Worm (Caenorhabditis elegans): Measurements from ENCODE around the gene cdc-48.2.
A peak's percentile ranks its signal among the peaks of the same experiment; 100 is the strongest.

cdc-48.2 gene

ce11 chrII:8106921-8107695 is 31.2 kb upstream of the cdc-48.2 start, which contains the start of the genes chst-1 and C41C4.9 (continued):
- no peak for TF ChIP-seq mml-1 (tag; optimal IDR thresholded peaks at IDR 0.05)
- TF ChIP-seq elt-3 (tag; optimal IDR thresholded peaks at IDR 0.05) = peak in 1 of 3 experiments; percentile 79
- TF ChIP-seq pqm-1 (tag; optimal IDR thresholded peaks at IDR 0.05) = no peak
- TF ChIP-seq nhr-67 (tag; optimal IDR thresholded peaks at IDR 0.05) = no peak

ce11 chrII:8112063-8112462 is 26.2 kb upstream of the cdc-48.2 start, which contains the start of gene lron-4:
TSS of gene lron-4 (minus strand) at chrII:8112163.
- TF ChIP-seq lin-39 (tag; optimal IDR thresholded peaks at IDR 0.05) (no peak), nfya-1 (tag; optimal IDR thresholded peaks at IDR 0.05; ENCODE audit: insufficient read depth) (no peak), sea-2 (GFP tag; optimal IDR thresholded peaks at IDR 0.05) (no peak), nhr-67 (tag; optimal IDR thresholded peaks at IDR 0.05) (no peak), lin-15B (tag; optimal IDR thresholded peaks at IDR 0.05) (no peak), nhr-77 (tag; optimal IDR thresholded peaks at IDR 0.05) (no peak), eor-1 (tag; optimal IDR thresholded peaks at IDR 0.05) (no peak), egl-5 (tag; optimal IDR thresholded peaks at IDR 0.05) (no peak), elt-2 (tag; optimal IDR thresholded peaks at IDR 0.05) (no peak), ama-1 (optimal IDR thresholded peaks at IDR 0.05) (no peak), nhr-25 (tag; optimal IDR thresholded peaks at IDR 0.05) (no peak), fos-1 (tag; optimal IDR thresholded peaks at IDR 0.05) (no peak)

ce11 chrII:8116159-8116558 is 22.1 kb upstream of the cdc-48.2 start, which contains the start of gene unc-105:
TSS of gene unc-105 (plus strand) at chrII:8116459.
- TF ChIP-seq elt-2 (tag; optimal IDR thresholded peaks at IDR 0.05) (no peak), nhr-237 (tag; optimal IDR thresholded peaks at IDR 0.05) (no peak), ama-1 (optimal IDR thresholded peaks at IDR 0.05) (no peak), mdl-1 (tag; optimal IDR thresholded peaks at IDR 0.05) (no peak), fkh-10 (GFP tag; optimal IDR thresholded peaks at IDR 0.05) (no peak), unc-39 (tag; optimal IDR thresholded peaks at IDR 0.05) (no peak), nhr-43 (tag; optimal IDR thresholded peaks at IDR 0.05; ENCODE audit: poor library complexity, severe bottlenecking) (no peak), fos-1 (tag; optimal IDR thresholded peaks at IDR 0.05) (no peak), unc-62 (GFP tag; optimal IDR thresholded peaks at IDR 0.05) (no peak), nhr-12 (tag; optimal IDR thresholded peaks at IDR 0.05) (no peak), nhr-67 (tag; optimal IDR thresholded peaks at IDR 0.05) (no peak), tbx-2 (tag; optimal IDR thresholded peaks at IDR 0.05) (no peak), aly-2 (tag; optimal IDR thresholded peaks at IDR 0.05) (no peak), nhr-28 (tag; optimal IDR thresholded peaks at IDR 0.05) (no peak), pha-4 (tag; optimal IDR thresholded peaks at IDR 0.05) (no peak)

ce11 chrII:8117426-8117825 is 20.9 kb upstream of the cdc-48.2 start:
- TF ChIP-seq nfya-1 (tag; optimal IDR thresholded peaks at IDR 0.05; ENCODE audit: insufficient read depth) (peak; percentile 74), ztf-4 (tag; optimal IDR thresholded peaks at IDR 0.05) (no peak)

- TF ChIP-seq nhr-23 (tag; optimal IDR thresholded peaks at IDR 0.05) (peak; percentile 59), fkh-10 (GFP tag; optimal IDR thresholded peaks at IDR 0.05) (no peak), egl-5 (tag; optimal IDR thresholded peaks at IDR 0.05) (peak; percentile 8), lin-39 (tag; optimal IDR thresholded peaks at IDR 0.05) (peak; percentile 21), lin-15B (tag; optimal IDR thresholded peaks at IDR 0.05) (peak; percentile 71), pqm-1 (tag; optimal IDR thresholded peaks at IDR 0.05) (peak; percentile 31), lsy-12 (tag; optimal IDR thresholded peaks at IDR 0.05) (peak; percentile 1), skn-1 (tag; optimal IDR thresholded peaks at IDR 0.05) (peak; percentile 42), nhr-77 (tag; optimal IDR thresholded peaks at IDR 0.05) (no peak), snpc-4 (tag; optimal IDR thresholded peaks at IDR 0.05) (peak; percentile 60), hmg-11 (tag; optimal IDR thresholded peaks at IDR 0.05) (peak; percentile 68), pha-4 (tag; optimal IDR thresholded peaks at IDR 0.05) (peak; percentile 93), elt-2 (tag; optimal IDR thresholded peaks at IDR 0.05) (peak; percentile 48), jun-1 (tag; optimal IDR thresholded peaks at IDR 0.05) (no peak), nhr-25 (tag; optimal IDR thresholded peaks at IDR 0.05) (peak; percentile 29), nfya-1 (tag; optimal IDR thresholded peaks at IDR 0.05; ENCODE audit: insufficient read depth) (peak; percentile 96), fos-1 (tag; optimal IDR thresholded peaks at IDR 0.05) (no peak), ama-1 (optimal IDR thresholded peaks at IDR 0.05) (peak; percentile 54), nhr-43 (tag; optimal IDR thresholded peaks at IDR 0.05; ENCODE audit: poor library complexity, severe bottlenecking) (peak; percentile 46)
These were observed 13.4 kb upstream of the cdc-48.2 start, which contains the start of gene ire-1 for ce11 chrII:8124867-8125266. TSS of gene ire-1 (minus strand) at chrII:8124910.
